Worm (Caenorhabditis elegans): ENCODE results near the gene fbxc-40.

DNA sequence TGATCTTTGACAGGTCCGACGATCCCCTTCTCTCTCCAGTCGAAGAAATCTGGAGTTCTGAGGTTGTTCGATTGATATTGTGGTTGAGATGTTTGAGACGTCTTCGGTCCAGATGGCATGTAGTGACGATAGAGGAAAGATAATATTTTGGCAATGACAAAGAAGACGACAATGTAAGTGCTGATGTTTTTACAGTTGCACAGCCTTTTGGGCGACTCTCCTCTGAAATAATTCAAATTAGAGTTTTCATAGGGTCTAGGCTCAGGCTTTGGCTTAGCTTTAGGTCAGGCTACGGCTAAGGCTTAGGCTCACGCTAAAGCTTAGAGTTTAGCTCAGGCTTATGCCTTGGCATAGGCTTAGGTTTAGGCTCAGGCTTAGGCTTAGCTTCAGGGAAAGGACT is 23.8 kb upstream of the fbxc-40 start, which contains the start of gene C32B5.13:
- TF ChIP-seq F13C5.2 (tag; optimal IDR thresholded peaks at IDR 0.05) (no peak), B0310.2 (tag; optimal IDR thresholded peaks at IDR 0.05) (no peak), sea-1 (GFP tag; conservative IDR thresholded peaks at IDR 0.05) (no peak), ama-1 (optimal IDR thresholded peaks at IDR 0.05) (no peak), tra-4 (tag; optimal IDR thresholded peaks at IDR 0.05) (no peak), ceh-36 (tag; optimal IDR thresholded peaks at IDR 0.05) (no peak), scrt-1 (GFP tag; IDR thresholded peaks at IDR 0.05) (no peak), ets-7 (tag; optimal IDR thresholded peaks at IDR 0.05) (no peak), hmg-4 (GFP tag; optimal IDR thresholded peaks at IDR 0.05) (no peak), tbx-37 (GFP tag; conservative IDR thresholded peaks at IDR 0.05) (no peak), tbx-11 (GFP tag; IDR thresholded peaks at IDR 0.05) (no peak), flt-1 (GFP tag; IDR thresholded peaks at IDR 0.05) (no peak), hnd-1 (tag; optimal IDR thresholded peaks at IDR 0.05) (no peak), pes-1 (GFP tag; IDR thresholded peaks at IDR 0.05) (no peak)

All from whole organism, early embryonic.